Fruit fly (Drosophila melanogaster) whole organism, prepupa: ENCODE measurements around the gene CG5440.

Source experiments
- Blimp-1 ChIP-seq: fragments of 200-800 bp; sonication (Bioruptor generic); optimal IDR thresholded peaks from 3 replicates; lab custom pipeline; 2017; ENCODE audit warnings: missing biosample characterization, missing genetic modification characterization, mild to moderate bottlenecking, moderate library complexity, missing genetic modification reagents
- CG10631 ChIP-seq: fragments of 200-800 bp; sonication (Bioruptor generic); optimal IDR thresholded peaks from 2 replicates; lab custom pipeline; 2016; ENCODE audit warnings: missing biosample characterization, missing genetic modification characterization
- CG11294 ChIP-seq: fragments of 200-800 bp; sonication (Bioruptor generic); IDR thresholded peaks from 2 replicates; pipeline ENCODE4 v1.3.6; 2022; ENCODE audit warnings: missing biosample characterization, missing genetic modification characterization
- CG11762 ChIP-seq: fragments of 200-800 bp; sonication (Bioruptor generic); optimal IDR thresholded peaks from 3 replicates; lab custom pipeline; 2016; ENCODE audit warnings: missing biosample characterization, missing genetic modification characterization; ENCODE audit not compliant: insufficient read depth
- CG11902 ChIP-seq: fragments of 200-800 bp; sonication (Bioruptor generic); optimal IDR thresholded peaks from 3 replicates; lab custom pipeline; 2016; ENCODE audit warnings: missing biosample characterization, missing genetic modification characterization
- CG3032 ChIP-seq: fragments of 200-800 bp; optimal IDR thresholded peaks from 2 replicates; lab custom pipeline; 2019; ENCODE audit warnings: missing biosample characterization, mild to moderate bottlenecking, missing genetic modification characterization, moderate library complexity
- CG31627 ChIP-seq: fragments of 200-800 bp; sonication (Bioruptor generic); optimal IDR thresholded peaks from 3 replicates; lab custom pipeline; 2016; ENCODE audit warnings: missing biosample characterization, missing genetic modification characterization
- CG4318 ChIP-seq: fragments of 200-800 bp; sonication (Bioruptor generic); optimal IDR thresholded peaks from 3 replicates; lab custom pipeline; 2017; ENCODE audit warnings: missing biosample characterization, mild to moderate bottlenecking, missing genetic modification characterization
- CG6276 ChIP-seq: fragments of 200-800 bp; sonication (Bioruptor generic); optimal IDR thresholded peaks from 2 replicates; lab custom pipeline; 2017; ENCODE audit warnings: missing biosample characterization, mild to moderate bottlenecking, missing genetic modification characterization
- CG6792 ChIP-seq: fragments of 200-800 bp; sonication (Bioruptor generic); optimal IDR thresholded peaks from 3 replicates; lab custom pipeline; 2016; ENCODE audit warnings: missing biosample characterization, missing genetic modification characterization
- CG6808 ChIP-seq: fragments of 200-800 bp; sonication (Bioruptor generic); optimal IDR thresholded peaks from 3 replicates; lab custom pipeline; 2017; ENCODE audit warnings: missing biosample characterization, missing genetic modification characterization, mild to moderate bottlenecking, moderate library complexity, missing genetic modification reagents
- CG6854 ChIP-seq: fragments of 200-800 bp; sonication (Bioruptor generic); optimal IDR thresholded peaks from 2 replicates; lab custom pipeline; 2017; ENCODE audit warnings: missing biosample characterization, mild to moderate bottlenecking, missing genetic modification characterization
- CG7368 ChIP-seq: fragments of 200-800 bp; sonication (Bioruptor generic); optimal IDR thresholded peaks from 3 replicates; lab custom pipeline; 2016; ENCODE audit warnings: missing biosample characterization, missing genetic modification characterization
- CG8119 ChIP-seq: fragments of 200-800 bp; sonication (Bioruptor generic); IDR thresholded peaks from 3 replicates; pipeline ENCODE4 v1.3.6; 2022; ENCODE audit warnings: missing biosample characterization, missing genetic modification characterization
- CG8319 ChIP-seq: fragments of 200-800 bp; sonication (Bioruptor generic); optimal IDR thresholded peaks from 3 replicates; lab custom pipeline; 2016; ENCODE audit warnings: missing biosample characterization, missing genetic modification characterization
- Ets21C ChIP-seq: fragments of 200-800 bp; sonication (Bioruptor generic); optimal IDR thresholded peaks from 3 replicates; lab custom pipeline; 2016; ENCODE audit warnings: missing biosample characterization, missing genetic modification characterization
- Gug ChIP-seq: fragments of 200-800 bp; sonication (Bioruptor generic); IDR thresholded peaks from 2 replicates; pipeline ENCODE4 v1.3.6; 2022; ENCODE audit warnings: missing biosample characterization, missing genetic modification characterization
- Hr38 ChIP-seq: sonication (Bioruptor generic); optimal IDR thresholded peaks from 2 replicates; lab custom pipeline; 2016; ENCODE audit warnings: missing biosample characterization, missing genetic modification characterization
- Hr39 ChIP-seq: fragments of 200-800 bp; sonication (Bioruptor generic); optimal IDR thresholded peaks from 2 replicates; lab custom pipeline; 2016; ENCODE audit warnings: missing biosample characterization, missing genetic modification characterization
- OdsH ChIP-seq: fragments of 200-800 bp; sonication (Bioruptor generic); optimal IDR thresholded peaks from 3 replicates; lab custom pipeline; 2016; ENCODE audit warnings: missing biosample characterization, missing genetic modification characterization
- Sox102F ChIP-seq: fragments of 200-800 bp; sonication (Bioruptor generic); optimal IDR thresholded peaks from 2 replicates; lab custom pipeline; 2016; ENCODE audit warnings: missing biosample characterization, mild to moderate bottlenecking, missing genetic modification characterization
- Sox14 ChIP-seq: fragments of 200-800 bp; sonication (Bioruptor generic); optimal IDR thresholded peaks from 3 replicates; lab custom pipeline; 2016; ENCODE audit warnings: missing biosample characterization, missing genetic modification characterization
- Sox15 ChIP-seq: fragments of 200-800 bp; sonication (Bioruptor generic); optimal IDR thresholded peaks from 3 replicates; lab custom pipeline; 2016; ENCODE audit warnings: missing biosample characterization, missing genetic modification characterization
- acj6 ChIP-seq: fragments of 200-800 bp; sonication (Bioruptor generic); optimal IDR thresholded peaks from 3 replicates; lab custom pipeline; 2016; ENCODE audit warnings: missing biosample characterization, missing genetic modification characterization
- dac ChIP-seq: fragments of 200-800 bp; sonication (Bioruptor generic); optimal IDR thresholded peaks from 2 replicates; lab custom pipeline; 2017; ENCODE audit warnings: missing biosample characterization, mild to moderate bottlenecking, missing genetic modification characterization
- dsx ChIP-seq: fragments of 200-800 bp; optimal IDR thresholded peaks from 3 replicates; lab custom pipeline; 2019; ENCODE audit warnings: missing biosample characterization, mild to moderate bottlenecking, missing genetic modification characterization, moderate library complexity; ENCODE audit not compliant: poor library complexity, severe bottlenecking
- esn ChIP-seq: fragments of 200-800 bp; sonication (Bioruptor generic); optimal IDR thresholded peaks from 2 replicates; lab custom pipeline; 2016; ENCODE audit warnings: missing biosample characterization, mild to moderate bottlenecking, missing genetic modification characterization, moderate library complexity
- fd59A ChIP-seq: fragments of 200-800 bp; sonication (Bioruptor generic); optimal IDR thresholded peaks from 2 replicates; lab custom pipeline; 2017; ENCODE audit warnings: missing biosample characterization, mild to moderate bottlenecking, missing genetic modification characterization, missing genetic modification reagents
- fd85E ChIP-seq: fragments of 200-800 bp; sonication (Bioruptor generic); optimal IDR thresholded peaks from 3 replicates; lab custom pipeline; 2016; ENCODE audit warnings: missing biosample characterization, missing genetic modification characterization
- fkh ChIP-seq: fragments of 200-800 bp; sonication (Bioruptor generic); optimal IDR thresholded peaks from 3 replicates; lab custom pipeline; 2017; ENCODE audit warnings: missing biosample characterization, mild to moderate bottlenecking, missing genetic modification characterization, moderate library complexity
- lz ChIP-seq: fragments of 200-800 bp; sonication (Bioruptor generic); optimal IDR thresholded peaks from 3 replicates; lab custom pipeline; 2016; ENCODE audit warnings: missing biosample characterization, missing genetic modification characterization
- pdm3 ChIP-seq: fragments of 200-800 bp; sonication (Bioruptor generic); optimal IDR thresholded peaks from 3 replicates; lab custom pipeline; 2016; ENCODE audit warnings: missing biosample characterization, missing genetic modification characterization
- salr ChIP-seq, 2 experiments: fragments of 200-800 bp; sonication (Bioruptor generic); optimal IDR thresholded peaks; 3 replicates each; lab custom pipeline; 2016 to 2018; ENCODE audit warnings: missing biosample characterization in 2 of 2, missing genetic modification characterization in 2 of 2, mild to moderate bottlenecking in 1 of 2
- ss ChIP-seq, 2 experiments: fragments of 200-800 bp; sonication (Bioruptor generic); optimal IDR thresholded peaks; 2 replicates in 1 of 2; 3 replicates in 1 of 2; lab custom pipeline; 2017 to 2018; ENCODE audit warnings: mild to moderate bottlenecking in 2 of 2, missing biosample characterization in 2 of 2, missing genetic modification characterization in 2 of 2, moderate library complexity in 1 of 2
- topi ChIP-seq: fragments of 200-800 bp; sonication (Bioruptor generic); optimal IDR thresholded peaks from 3 replicates; lab custom pipeline; 2016; ENCODE audit warnings: missing biosample characterization, missing genetic modification characterization
- vri ChIP-seq: fragments of 200-800 bp; sonication (Bioruptor generic); optimal IDR thresholded peaks from 3 replicates; lab custom pipeline; 2016; ENCODE audit warnings: missing biosample characterization, mild to moderate bottlenecking, missing genetic modification characterization

Gene CG5440

dm6 chr2L:1341995-1342394, 8.1 kb downstream of the CG5440 start, which contains the start of gene CG33923:
TSS of gene CG33923 (minus strand) at chr2L:1342095.
- TF ChIP-seq Gug (GFP tag; lab: Robert Waterston, UW): no peak
- no peak for TF ChIP-seq salr (GFP tag; optimal IDR thresholded peaks at IDR 0.05; lab: Kevin White, UChicago)
- no peak for TF ChIP-seq Sox102F
- TF ChIP-seq topi (GFP tag; lab: Kevin White, UChicago): no peak
- TF ChIP-seq esn (GFP tag; lab: Kevin White, UChicago): no peak
- no peak for TF ChIP-seq Sox15
- no peak for TF ChIP-seq fkh

- TF ChIP-seq topi (GFP tag; lab: Kevin White, UChicago) (no peak), dac (GFP tag; lab: Kevin White, UChicago) (no peak), Blimp-1 (GFP tag; lab: Kevin White, UChicago) (no peak), fd59A (GFP tag; lab: Kevin White, UChicago) (no peak), CG3032 (tag; lab: Kevin White, UChicago) (no peak), CG8119 (GFP tag; lab: Robert Waterston, UW) (no peak), Sox15 (no peak), salr (GFP tag; optimal IDR thresholded peaks at IDR 0.05; lab: Kevin White, UChicago) (no peak), CG7368 (GFP tag; lab: Kevin White, UChicago) (no peak), CG11902 (GFP tag; lab: Kevin White, UChicago) (no peak), CG8319 (GFP tag; lab: Kevin White, UChicago) (no peak), fd85E (no peak)
Observed at dm6 chr2L:1344071-1344470, 10.1 kb downstream of the CG5440 start, which contains the start of the genes CG33922 and Cdlc2. TSS of gene CG33922 (minus strand) at chr2L:1344171. TSS of gene Cdlc2 (plus strand) at chr2L:1344400.

- no peak for TF ChIP-seq salr (GFP tag; optimal IDR thresholded peaks at IDR 0.05; lab: Kevin White, UChicago)
- no peak for TF ChIP-seq acj6
- TF ChIP-seq CG10631 (GFP tag; lab: Kevin White, UChicago): no peak
- TF ChIP-seq Hr38 (GFP tag; lab: Kevin White, UChicago): no peak
- TF ChIP-seq CG6808 (GFP tag; lab: Kevin White, UChicago): no peak
- no peak for TF ChIP-seq CG6854 (GFP tag; lab: Kevin White, UChicago)
- TF ChIP-seq Sox14 (GFP tag; lab: Kevin White, UChicago): no peak
- TF ChIP-seq OdsH (GFP tag; lab: Kevin White, UChicago): no peak
- no peak for TF ChIP-seq pdm3 (GFP tag; lab: Kevin White, UChicago)
- TF ChIP-seq dac (GFP tag; lab: Kevin White, UChicago): no peak
Observed at dm6 chr2L:1346034-1346433, 12.1 kb downstream of the CG5440 start.

dm6 chr2L:1352768-1353167, 18.8 kb downstream of the CG5440 start, which contains the start of gene CG5556:
TSS of gene CG5556 (minus strand) at chr2L:1352868.
- TF ChIP-seq dsx (GFP tag; lab: Kevin White, UChicago) (no peak), CG31627 (GFP tag; lab: Kevin White, UChicago) (no peak), CG6792 (no peak), CG3032 (tag; lab: Kevin White, UChicago) (no peak), Ets21C (GFP tag; lab: Kevin White, UChicago) (no peak), Sox15 (no peak), CG11294 (GFP tag; lab: Robert Waterston, UW) (no peak), Hr39 (no peak)

dm6 chr2L:1354009-1354408, 20.1 kb downstream of the CG5440 start, which contains the start of gene CG5561:
TSS of gene CG5561 (minus strand) at chr2L:1354109.
- no peak for TF ChIP-seq salr (GFP tag; optimal IDR thresholded peaks at IDR 0.05; lab: Kevin White, UChicago)
- no peak for TF ChIP-seq CG6792
- TF ChIP-seq CG11762 (GFP tag; lab: Kevin White, UChicago): no peak
- no peak for TF ChIP-seq lz (GFP tag; lab: Kevin White, UChicago)
- TF ChIP-seq ss (GFP tag; optimal IDR thresholded peaks at IDR 0.05; lab: Kevin White, UChicago): no peak
- TF ChIP-seq CG6276: no peak
- no peak for TF ChIP-seq CG11294 (GFP tag; lab: Robert Waterston, UW)
- no peak for TF ChIP-seq CG4318 (GFP tag; lab: Kevin White, UChicago)
- no peak for TF ChIP-seq Sox14 (GFP tag; lab: Kevin White, UChicago)
- no peak for TF ChIP-seq vri (GFP tag; lab: Kevin White, UChicago)
- no peak for TF ChIP-seq Blimp-1 (GFP tag; lab: Kevin White, UChicago)
